Fruit fly (Drosophila melanogaster): ENCODE data around the gene CG33630.

Gene CG33630

dm6 chr3R:10109212-10109880 lies 46.9 kb downstream of the CG33630 start (continued):
- TF ChIP-seq CG12236 (GFP tag; optimal IDR thresholded peaks at IDR 0.05) (no peak), CG10147 (GFP tag; optimal IDR thresholded peaks at IDR 0.05) (no peak), Hr39 (optimal IDR thresholded peaks at IDR 0.05) (no peak), CG9797 (GFP tag; optimal IDR thresholded peaks at IDR 0.05) (no peak), Blimp-1 (GFP tag; optimal IDR thresholded peaks at IDR 0.05) (peak; percentile 71), Fer1 (GFP tag; optimal IDR thresholded peaks at IDR 0.05) (peak; percentile 56), cas (GFP tag; IDR thresholded peaks at IDR 0.05) (no peak), Aef1 (GFP tag; IDR thresholded peaks at IDR 0.05) (no peak), pzg (GFP tag; optimal IDR thresholded peaks at IDR 0.05) (no peak), Side (GFP tag; optimal IDR thresholded peaks at IDR 0.05) (no peak), Elba2 (GFP tag; optimal IDR thresholded peaks at IDR 0.05) (peak; percentile 73), D19B (GFP tag; optimal IDR thresholded peaks at IDR 0.05) (no peak), CG18262 (tag; optimal IDR thresholded peaks at IDR 0.05) (no peak), CG30431 (GFP tag; optimal IDR thresholded peaks at IDR 0.05) (no peak), Med (GFP tag) (peak; percentile 82), CG7556 (GFP tag; optimal IDR thresholded peaks at IDR 0.05) (peak; percentile 3), knrl (GFP tag; IDR thresholded peaks at IDR 0.05; ENCODE audit: partially characterized antibody) (no peak), lmd (GFP tag; IDR thresholded peaks at IDR 0.05) (no peak), row (GFP tag; IDR thresholded peaks at IDR 0.05) (peak; percentile 54; the same call in 2 of the 3 replicates), lab (GFP tag; optimal IDR thresholded peaks at IDR 0.05) (no peak), CG8944 (GFP tag; optimal IDR thresholded peaks at IDR 0.05) (no peak), mirr (GFP tag; optimal IDR thresholded peaks at IDR 0.05) (no peak), gt (GFP tag; IDR thresholded peaks at IDR 0.05) (no peak), CG32532 (GFP tag; IDR thresholded peaks at IDR 0.05) (peak; percentile 60; the same call in 1 of the 2 replicates), h (optimal IDR thresholded peaks at IDR 0.05) (no peak), Drgx (GFP tag; IDR thresholded peaks at IDR 0.05) (peak; percentile 52; the same call in 1 of the 2 replicates), CG13424 (tag; optimal IDR thresholded peaks at IDR 0.05) (peak; percentile 2), HLH3B (GFP tag; IDR thresholded peaks at IDR 0.05) (no peak), dysf (GFP tag; IDR thresholded peaks at IDR 0.05) (0 out of 3 replicates have a peak, but pooled peaks have one; percentile 14), CG3995 (GFP tag; optimal IDR thresholded peaks at IDR 0.05) (no peak), Tbp (GFP tag; optimal IDR thresholded peaks at IDR 0.05) (no peak), Optix (GFP tag; IDR thresholded peaks at IDR 0.05) (no peak), ro (GFP tag; IDR thresholded peaks at IDR 0.05) (no peak), Antp (GFP tag; optimal IDR thresholded peaks at IDR 0.05) (no peak), gce (GFP tag; IDR thresholded peaks at IDR 0.05) (no peak), Dll (GFP tag; IDR thresholded peaks at IDR 0.05; ENCODE audit: partially characterized antibody) (peak; percentile 53; the same call in 2 of the 4 replicates), CG8089 (GFP tag; optimal IDR thresholded peaks at IDR 0.05) (no peak), CG6683 (GFP tag; optimal IDR thresholded peaks at IDR 0.05) (no peak), CG32767 (GFP tag; IDR thresholded peaks at IDR 0.05) (no peak), sc (optimal IDR thresholded peaks at IDR 0.05) (no peak), sc (GFP tag; optimal IDR thresholded peaks at IDR 0.05) (no peak), Ada2b (GFP tag; IDR thresholded peaks at IDR 0.05) (0 out of 2 replicates have a peak, but pooled peaks have one; percentile 5), her (GFP tag; optimal IDR thresholded peaks at IDR 0.05) (no peak), Lhr (GFP tag; optimal IDR thresholded peaks at IDR 0.05) (no peak), tll (GFP tag; optimal IDR thresholded peaks at IDR 0.05) (no peak), Deaf1 (tag; optimal IDR thresholded peaks at IDR 0.05) (peak; percentile 89), dmrt11E (tag; optimal IDR thresholded peaks at IDR 0.05) (no peak), Hey (tag; optimal IDR thresholded peaks at IDR 0.05) (no peak), Xrp1 (GFP tag; IDR thresholded peaks at IDR 0.05) (0 out of 2 replicates have a peak, but pooled peaks have one; percentile 30), Atf3 (GFP tag; optimal IDR thresholded peaks at IDR 0.05) (no peak), CG6654 (GFP tag; optimal IDR thresholded peaks at IDR 0.05) (no peak)

Data from whole organism, embryonic.